Worm (Caenorhabditis elegans) whole organism, late embryonic: Measurements from ENCODE around the gene ZK970.8.

Experiments
- C38D4.7 ChIP-seq: fragments of 200-800 bp; sonication (Bioruptor generic); optimal IDR thresholded peaks from 2 replicates; lab custom pipeline; 2018; ENCODE audit warnings: mild to moderate bottlenecking, missing genetic modification characterization, moderate library complexity, missing compliant biosample characterization
- K09A11.1 ChIP-seq: sonication (generic microtip); optimal IDR thresholded peaks from 2 replicates; lab custom pipeline; 2017; ENCODE audit warnings: antibody characterized with exemption, mild to moderate bottlenecking, missing genetic modification characterization, missing compliant biosample characterization; ENCODE audit not compliant: insufficient read depth
- Y22D7AL.16 ChIP-seq: sonication (generic microtip); optimal IDR thresholded peaks from 2 replicates; lab custom pipeline; 2016; ENCODE audit warnings: missing genetic modification characterization, missing compliant biosample characterization
- ahr-1 ChIP-seq: sonication (generic microtip); optimal IDR thresholded peaks from 2 replicates; lab custom pipeline; 2016; ENCODE audit warnings: missing genetic modification characterization, missing compliant biosample characterization
- ceh-14 ChIP-seq: sonication (generic microtip); optimal IDR thresholded peaks from 2 replicates; lab custom pipeline; 2016; ENCODE audit warnings: missing genotype, missing genetic modification characterization, missing compliant biosample characterization
- ceh-18 ChIP-seq: sonication (generic microtip); optimal IDR thresholded peaks from 2 replicates; lab custom pipeline; 2016; ENCODE audit warnings: missing genetic modification characterization, missing compliant biosample characterization
- ceh-19 ChIP-seq: fragments of 200-800 bp; sonication (Bioruptor generic); optimal IDR thresholded peaks from 2 replicates; lab custom pipeline; 2018; ENCODE audit warnings: mild to moderate bottlenecking, missing genetic modification characterization, missing compliant biosample characterization
- ceh-2 ChIP-seq: sonication (generic microtip); optimal IDR thresholded peaks from 2 replicates; lab custom pipeline; 2016; ENCODE audit warnings: missing genotype, missing genetic modification characterization, missing compliant biosample characterization
- ceh-24 ChIP-seq: sonication (generic microtip); optimal IDR thresholded peaks from 2 replicates; lab custom pipeline; 2016; ENCODE audit warnings: mild to moderate bottlenecking, missing genetic modification characterization, missing compliant biosample characterization
- ceh-45 ChIP-seq: fragments of 200-800 bp; sonication (Bioruptor generic); IDR thresholded peaks from 2 replicates; pipeline ENCODE4 v1.3.6; 2022; ENCODE audit warnings: missing genetic modification reagents, missing genetic modification characterization, missing compliant biosample characterization
- ceh-6 ChIP-seq: fragments of 200-800 bp; sonication (Bioruptor generic); optimal IDR thresholded peaks from 2 replicates; lab custom pipeline; 2018; ENCODE audit warnings: mild to moderate bottlenecking, missing genetic modification characterization, missing compliant biosample characterization
- che-1 ChIP-seq: sonication (generic microtip); optimal IDR thresholded peaks from 2 replicates; lab custom pipeline; 2016; ENCODE audit warnings: mild to moderate bottlenecking, missing genetic modification characterization, missing compliant biosample characterization
- dmd-4 ChIP-seq: sonication (generic microtip); optimal IDR thresholded peaks from 2 replicates; lab custom pipeline; 2016; ENCODE audit warnings: borderline replicate concordance, missing genetic modification characterization, missing compliant biosample characterization
- dve-1 ChIP-seq: sonication (generic microtip); optimal IDR thresholded peaks from 2 replicates; lab custom pipeline; 2017; ENCODE audit warnings: antibody characterized with exemption, mild to moderate bottlenecking, missing genetic modification characterization, missing compliant biosample characterization
- elt-4 ChIP-seq: sonication (generic microtip); optimal IDR thresholded peaks from 2 replicates; lab custom pipeline; 2016; ENCODE audit warnings: missing genetic modification characterization, missing compliant biosample characterization
- eyg-1 ChIP-seq: sonication (generic microtip); optimal IDR thresholded peaks from 2 replicates; lab custom pipeline; 2016; ENCODE audit warnings: missing genotype, missing genetic modification characterization, missing compliant biosample characterization
- fax-1 ChIP-seq: sonication (generic microtip); optimal IDR thresholded peaks from 2 replicates; lab custom pipeline; 2016; ENCODE audit warnings: missing genotype, missing genetic modification characterization, missing compliant biosample characterization
- gmeb-2 ChIP-seq: sonication (generic microtip); optimal IDR thresholded peaks from 2 replicates; lab custom pipeline; 2016; ENCODE audit warnings: missing genetic modification characterization, inconsistent platforms, missing compliant biosample characterization
- hlh-15 ChIP-seq: sonication (generic microtip); optimal IDR thresholded peaks from 2 replicates; lab custom pipeline; 2016; ENCODE audit warnings: missing genetic modification characterization, missing compliant biosample characterization
- hlh-8 ChIP-seq: sonication (generic microtip); optimal IDR thresholded peaks from 2 replicates; lab custom pipeline; 2016; ENCODE audit warnings: missing genotype, missing genetic modification characterization, missing compliant biosample characterization
- lin-11 ChIP-seq: fragments of 200-800 bp; sonication (Bioruptor generic); optimal IDR thresholded peaks from 2 replicates; lab custom pipeline; 2018; ENCODE audit warnings: mild to moderate bottlenecking, missing genetic modification characterization, missing compliant biosample characterization
- madf-2 ChIP-seq: sonication (generic microtip); optimal IDR thresholded peaks from 2 replicates; lab custom pipeline; 2017; ENCODE audit warnings: missing genetic modification characterization, missing compliant biosample characterization
- mec-3 ChIP-seq: sonication (generic microtip); optimal IDR thresholded peaks from 2 replicates; lab custom pipeline; 2016; ENCODE audit warnings: borderline replicate concordance, missing genetic modification characterization, missing compliant biosample characterization
- nfya-1 ChIP-seq: sonication (generic microtip); optimal IDR thresholded peaks from 2 replicates; lab custom pipeline; 2017; ENCODE audit warnings: missing genetic modification characterization, mild to moderate bottlenecking, missing compliant biosample characterization, antibody characterized with exemption, moderate library complexity
- nhr-11 ChIP-seq: fragments of 150-350 bp; optimal IDR thresholded peaks from 2 replicates; lab custom pipeline; 2014; ENCODE audit warnings: missing biosample characterization, missing genetic modification characterization
- nhr-232 ChIP-seq: sonication (generic microtip); optimal IDR thresholded peaks from 2 replicates; lab custom pipeline; 2016; ENCODE audit warnings: missing genetic modification characterization, missing compliant biosample characterization
- pqm-1 ChIP-seq: sonication (generic microtip); optimal IDR thresholded peaks from 2 replicates; lab custom pipeline; 2016; ENCODE audit warnings: missing genetic modification characterization, missing compliant biosample characterization
- ref-2 ChIP-seq: sonication (generic microtip); optimal IDR thresholded peaks from 2 replicates; lab custom pipeline; 2016; ENCODE audit warnings: missing genetic modification characterization, missing compliant biosample characterization
- rnt-1 ChIP-seq: sonication (generic microtip); optimal IDR thresholded peaks from 2 replicates; lab custom pipeline; 2016; ENCODE audit warnings: missing genetic modification characterization, missing compliant biosample characterization
- sdc-2 ChIP-seq: sonication (generic microtip); optimal IDR thresholded peaks from 2 replicates; lab custom pipeline; 2016; ENCODE audit warnings: missing genotype, missing genetic modification characterization, missing compliant biosample characterization
- sox-2 ChIP-seq: fragments of 200-800 bp; sonication (Bioruptor generic); IDR thresholded peaks from 2 replicates; pipeline ENCODE4 v1.3.6; 2022; ENCODE audit warnings: missing genetic modification reagents, missing genetic modification characterization, missing compliant biosample characterization
- unc-42 ChIP-seq: sonication (generic microtip); optimal IDR thresholded peaks from 2 replicates; lab custom pipeline; 2016; ENCODE audit warnings: missing genotype, missing genetic modification characterization, missing compliant biosample characterization

ZK970.8 gene

DNA sequence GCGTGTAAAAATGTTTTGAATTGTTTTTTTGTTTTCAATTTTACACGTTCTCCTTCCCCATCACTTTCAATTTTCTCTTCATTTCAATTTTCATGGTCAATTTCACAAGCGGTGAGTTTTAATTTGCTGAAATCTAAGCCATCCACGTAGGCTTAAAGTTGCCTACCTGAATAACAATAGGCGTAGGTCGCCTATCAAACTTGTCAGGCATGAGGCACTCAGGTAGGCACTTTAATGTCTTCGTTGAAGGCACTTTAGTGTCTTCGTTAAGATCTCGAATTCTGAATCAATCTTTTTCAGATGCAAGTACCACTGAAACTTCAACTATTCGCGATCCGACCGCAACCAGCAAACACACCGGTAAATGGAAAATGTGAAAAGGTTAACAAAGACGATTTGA is at the start of gene ZK970.8:
Gene ZK970.8 (plus strand): TSS at position 301 of the 400 bp plus-strand sequence.
- TF ChIP-seq dve-1 (tag; lab: Kevin White, UChicago) = no peak
- no peak for TF ChIP-seq elt-4 (tag; lab: Kevin White, UChicago)
- TF ChIP-seq che-1 = no peak
- no peak for TF ChIP-seq ceh-18 (tag; lab: Kevin White, UChicago)
- no peak for TF ChIP-seq ahr-1
- TF ChIP-seq nhr-11 (tag; lab: Kevin White, UChicago) = no peak
- TF ChIP-seq, all 69 proteins: peak for 0

DNA sequence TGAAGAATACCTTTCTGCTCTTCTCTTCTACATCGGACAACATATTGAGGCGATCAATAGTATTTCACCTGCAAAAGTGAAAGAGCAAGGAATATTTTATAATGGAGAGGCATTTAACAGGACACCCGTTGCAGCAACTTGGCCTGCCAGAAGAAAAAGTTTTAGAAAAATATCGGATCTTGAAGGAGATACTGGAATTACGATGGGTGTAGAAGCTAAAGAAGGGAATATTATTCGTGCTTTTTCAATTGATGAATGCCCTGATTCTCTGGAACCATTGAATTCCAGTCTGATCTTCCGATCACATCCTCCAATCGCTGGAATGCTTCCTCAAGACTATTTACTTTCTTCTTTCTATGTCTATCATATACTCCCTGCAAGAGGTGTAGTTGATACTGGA is 48.2 kb upstream of the ZK970.8 start:
- TF ChIP-seq elt-4 (tag; lab: Kevin White, UChicago) = no peak
- TF ChIP-seq fax-1 (tag; lab: Kevin White, UChicago) = no peak
- no peak for TF ChIP-seq nfya-1
- TF ChIP-seq gmeb-2 (tag; lab: Kevin White, UChicago) = no peak
- TF ChIP-seq ceh-14 (tag; lab: Kevin White, UChicago) = no peak
- TF ChIP-seq, all 69 proteins: peak for 0

DNA sequence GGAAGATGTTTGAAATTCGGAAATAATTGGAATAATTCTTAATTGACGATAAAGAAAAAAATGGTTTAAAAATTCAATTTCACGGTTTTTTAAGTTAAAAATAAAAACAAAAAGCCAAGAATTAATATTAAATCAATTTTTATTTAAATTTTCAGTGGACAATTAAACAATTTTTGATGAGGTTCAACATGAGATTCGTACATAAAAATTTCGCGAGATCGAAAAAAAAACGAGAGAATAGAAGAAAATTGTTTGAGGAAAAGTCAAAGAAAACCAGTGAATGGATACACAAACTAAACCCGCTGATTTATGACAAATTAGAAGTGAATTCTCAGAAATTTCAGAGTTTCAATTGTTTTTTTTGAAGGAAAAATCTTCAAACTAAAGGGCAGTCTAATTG is 39.4 kb upstream of the ZK970.8 start, which contains the start of gene F54B3.2:
Gene F54B3.2 (minus strand): TSS at position 101 of the 400 bp plus-strand sequence.
- TF ChIP-seq sdc-2 (tag; lab: Kevin White, UChicago) = no peak
- TF ChIP-seq ceh-14 (tag; lab: Kevin White, UChicago) = no peak
- no peak for TF ChIP-seq hlh-15 (tag; lab: Kevin White, UChicago)
- no peak for TF ChIP-seq Y22D7AL.16
- TF ChIP-seq ceh-24 (tag; lab: Kevin White, UChicago) = no peak
- TF ChIP-seq unc-42 (tag; lab: Kevin White, UChicago) = no peak
- no peak for TF ChIP-seq pqm-1

DNA sequence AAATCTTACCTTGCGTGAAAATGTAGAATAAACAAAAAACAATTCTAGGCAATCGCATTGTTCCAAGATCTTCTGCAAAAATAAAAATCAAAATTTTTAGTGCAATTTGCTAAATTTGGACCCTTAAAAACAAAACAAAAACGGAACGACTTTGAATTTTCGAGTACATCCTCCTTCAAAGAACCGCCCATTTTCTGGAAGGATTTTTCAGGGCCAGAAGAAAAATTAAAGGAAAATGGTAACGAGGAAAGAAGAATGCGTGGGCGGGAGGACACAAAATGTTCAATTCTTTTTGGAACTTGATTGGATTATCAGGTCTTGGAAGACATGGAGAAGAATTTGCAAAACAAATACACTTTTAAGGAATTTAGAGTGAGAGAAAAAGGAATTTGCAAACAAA is 38.3 kb upstream of the ZK970.8 start, which contains the start of gene F54B3.4:
Gene F54B3.4 (minus strand): TSS at position 101 of the 400 bp plus-strand sequence.
- no peak for TF ChIP-seq fax-1 (tag; lab: Kevin White, UChicago)

DNA sequence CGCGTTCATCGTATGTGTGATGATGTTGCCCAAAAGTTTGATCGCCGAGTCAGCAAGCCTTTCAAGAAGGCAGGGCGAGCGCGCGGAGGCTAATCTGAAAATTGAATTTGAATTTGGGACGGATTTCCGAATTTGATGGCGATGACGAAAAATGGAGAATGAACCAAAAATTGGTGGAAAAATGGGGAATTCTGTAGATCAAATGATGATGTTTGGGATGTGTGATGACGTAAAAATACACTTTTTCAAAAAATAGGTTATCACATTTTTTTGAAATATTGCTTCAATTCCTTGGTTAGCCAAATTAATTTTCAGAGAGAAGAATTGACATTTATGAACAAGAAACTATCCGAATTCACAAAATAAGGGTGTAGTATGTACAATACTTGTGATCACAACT is 29.9 kb upstream of the ZK970.8 start, which contains the start of gene ZK971.1:
Gene ZK971.1 (minus strand): TSS at position 101 of the 400 bp plus-strand sequence.
- TF ChIP-seq ceh-6 (GFP tag; lab: Kevin White, UChicago) = no peak
- TF ChIP-seq ceh-2 = no peak
- TF ChIP-seq unc-42 (tag; lab: Kevin White, UChicago) = peak; percentile 19

DNA sequence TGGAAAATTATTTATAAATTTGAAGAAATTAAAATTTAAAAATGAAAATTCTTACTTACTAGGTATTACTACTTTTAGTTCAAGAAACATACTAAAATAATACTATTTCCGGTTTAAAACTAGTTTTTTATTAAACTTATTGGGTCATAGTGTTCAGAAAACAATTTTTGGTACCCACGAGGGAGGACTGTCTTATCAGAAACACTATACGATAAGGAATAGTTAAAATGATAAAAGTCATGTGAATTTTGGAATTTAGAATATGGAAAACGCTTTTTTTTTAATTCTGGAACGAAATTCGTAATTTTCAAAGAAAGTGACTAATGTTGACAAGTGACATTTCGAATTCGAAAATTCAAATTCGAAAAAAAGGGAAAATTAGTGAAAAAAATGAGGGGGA is 27.8 kb upstream of the ZK970.8 start:
- TF ChIP-seq fax-1 (tag; lab: Kevin White, UChicago) (no peak), ref-2 (tag; lab: Kevin White, UChicago) (no peak), ceh-18 (tag; lab: Kevin White, UChicago) (no peak), madf-2 (tag; lab: Kevin White, UChicago) (no peak)

DNA sequence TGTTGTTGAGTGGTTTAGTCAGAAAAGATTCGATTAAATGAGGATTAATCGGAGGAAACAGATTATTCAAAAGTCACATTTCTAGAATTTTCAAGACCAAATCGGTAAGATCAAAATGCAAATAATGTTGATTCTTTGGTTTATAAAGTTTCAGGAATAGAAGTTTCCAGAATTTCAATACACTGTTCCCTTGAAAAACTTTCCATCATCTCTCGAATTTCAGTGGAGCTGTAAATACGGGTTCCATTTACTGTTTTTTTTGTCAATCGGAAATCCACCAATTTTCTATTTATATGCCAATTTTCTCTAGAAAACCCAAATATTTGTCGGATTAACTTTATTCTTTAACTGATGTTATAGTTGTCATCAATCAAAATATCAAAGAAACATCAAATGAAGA is 26.3 kb upstream of the ZK970.8 start:
- TF ChIP-seq ceh-19 (no peak), mec-3 (tag; lab: Kevin White, UChicago) (no peak), rnt-1 (tag; lab: Kevin White, UChicago) (no peak), eyg-1 (no peak), ceh-2 (no peak), gmeb-2 (tag; lab: Kevin White, UChicago) (no peak), sox-2 (no peak), nhr-11 (tag; lab: Kevin White, UChicago) (no peak), ceh-45 (no peak), ceh-14 (tag; lab: Kevin White, UChicago) (no peak), che-1 (no peak), unc-42 (tag; lab: Kevin White, UChicago) (no peak), lin-11 (no peak), hlh-8 (tag; lab: Kevin White, UChicago) (no peak), dmd-4 (tag; lab: Kevin White, UChicago) (no peak), K09A11.1 (tag; lab: Kevin White, UChicago) (no peak), C38D4.7 (GFP tag; lab: Kevin White, UChicago) (no peak), nhr-232 (tag; lab: Kevin White, UChicago) (no peak)
